Fruit fly (Drosophila melanogaster) whole organism, wandering third instar larva: ENCODE results near the gene Ran.

Experiments
- CG32264 ChIP-seq: fragments of 200-800 bp; sonication (Bioruptor generic); optimal IDR thresholded peaks from 2 replicates; lab custom pipeline; 2016; ENCODE audit warnings: missing biosample characterization, missing genetic modification characterization
- CrebA ChIP-seq: fragments of 200-800 bp; sonication (Bioruptor generic); optimal IDR thresholded peaks from 2 replicates; lab custom pipeline; 2016; ENCODE audit warnings: missing biosample characterization, mild to moderate bottlenecking, missing genetic modification characterization, borderline replicate concordance
- GATAd ChIP-seq: sonication (Bioruptor generic); optimal IDR thresholded peaks from 2 replicates; lab custom pipeline; 2016; ENCODE audit warnings: missing biosample characterization, missing genetic modification characterization
- HLH106 ChIP-seq: fragments of 200-800 bp; optimal IDR thresholded peaks from 3 replicates; lab custom pipeline; 2019; ENCODE audit warnings: missing biosample characterization, mild to moderate bottlenecking, missing genetic modification characterization, moderate library complexity
- Hnf4 ChIP-seq: fragments of 200-800 bp; sonication (Bioruptor generic); optimal IDR thresholded peaks from 2 replicates; lab custom pipeline; 2016; ENCODE audit warnings: missing biosample characterization, mild to moderate bottlenecking, missing genetic modification characterization
- Hr78 ChIP-seq: fragments of >200 bp; optimal IDR thresholded peaks from 2 replicates; lab custom pipeline; 2017; ENCODE audit warnings: missing biosample characterization, missing genetic modification characterization
- Hr83 ChIP-seq: fragments of 200-300 bp; sonication (Bioruptor generic); optimal IDR thresholded peaks from 2 replicates; lab custom pipeline; 2016; ENCODE audit warnings: missing biosample characterization, mild to moderate bottlenecking, missing genetic modification characterization, moderate library complexity; ENCODE audit not compliant: poor library complexity, severe bottlenecking
- Jra ChIP-seq: sonication (Bioruptor generic); optimal IDR thresholded peaks from 2 replicates; lab custom pipeline; 2016; ENCODE audit warnings: missing biosample characterization, missing genetic modification characterization
- Mio ChIP-seq: sonication (Bioruptor generic); optimal IDR thresholded peaks from 2 replicates; lab custom pipeline; 2016; ENCODE audit warnings: missing biosample characterization, missing genetic modification characterization
- Myc ChIP-seq: fragments of >200 bp; optimal IDR thresholded peaks from 2 replicates; lab custom pipeline; 2017
- N ChIP-seq: fragments of >200 bp; optimal IDR thresholded peaks from 2 replicates; lab custom pipeline; 2018; ENCODE audit warnings: missing biosample characterization, missing external identifiers, missing genetic modification characterization
- OdsH ChIP-seq: fragments of 200-800 bp; sonication (Bioruptor generic); optimal IDR thresholded peaks from 2 replicates; lab custom pipeline; 2016; ENCODE audit warnings: missing biosample characterization, mild to moderate bottlenecking, missing genetic modification characterization
- Rel ChIP-seq, 2 experiments: fragments of 200-800 bp; sonication (Bioruptor generic) in 1 of 2; optimal IDR thresholded peaks; 2 replicates in 1 of 2; 3 replicates in 1 of 2; lab custom pipeline; 2016 to 2019; ENCODE audit warnings: mild to moderate bottlenecking in 2 of 2, missing biosample characterization in 2 of 2, missing genetic modification characterization in 2 of 2, moderate library complexity in 1 of 2
- br ChIP-seq: fragments of 200-800 bp; sonication (Bioruptor generic); optimal IDR thresholded peaks from 2 replicates; lab custom pipeline; 2016; ENCODE audit warnings: missing biosample characterization, missing genetic modification characterization
- dl ChIP-seq, 2 experiments: fragments of 175-275, 200-275 bp in 1 of 2; fragments of 200-275 bp in 1 of 2; sonication (Bioruptor generic); optimal IDR thresholded peaks; lab custom pipeline; 2018; ENCODE audit warnings: mild to moderate bottlenecking in 2 of 2, missing biosample characterization in 2 of 2, missing genetic modification characterization in 2 of 2, moderate library complexity in 2 of 2; ENCODE audit not compliant: partially characterized antibody in 2 of 2, insufficient read depth in 1 of 2
- dmrt93B ChIP-seq: fragments of 200-800 bp; sonication (Bioruptor generic); optimal IDR thresholded peaks from 2 replicates; lab custom pipeline; 2018; ENCODE audit warnings: missing biosample characterization, mild to moderate bottlenecking, missing genetic modification characterization
- dsf ChIP-seq: sonication (Bioruptor generic); optimal IDR thresholded peaks from 2 replicates; lab custom pipeline; 2016; ENCODE audit warnings: missing biosample characterization, missing genetic modification characterization, borderline replicate concordance
- foxo ChIP-seq, 2 experiments: fragments of 200-800 bp; sonication (Bioruptor generic); optimal IDR thresholded peaks; 2 replicates in 1 of 2; 3 replicates in 1 of 2; lab custom pipeline; 2016 to 2017; ENCODE audit warnings: missing biosample characterization in 2 of 2, missing genetic modification characterization in 2 of 2
- h ChIP-seq: fragments of 200-800 bp; sonication (Bioruptor generic); optimal IDR thresholded peaks from 3 replicates; lab custom pipeline; 2016; ENCODE audit warnings: missing biosample characterization, mild to moderate bottlenecking, missing genetic modification characterization
- jim ChIP-seq: fragments of 175-275, 200-325 bp; sonication (Bioruptor generic); optimal IDR thresholded peaks from 2 replicates; lab custom pipeline; 2016; ENCODE audit warnings: missing biosample characterization, mild to moderate bottlenecking, missing genetic modification characterization
- lola ChIP-seq: fragments of >200 bp; optimal IDR thresholded peaks from 2 replicates; lab custom pipeline; 2017; ENCODE audit warnings: missing biosample characterization, missing genetic modification characterization
- pan ChIP-seq: fragments of >200 bp; optimal IDR thresholded peaks from 2 replicates; lab custom pipeline; 2017
- rgr ChIP-seq: fragments of 200-800 bp; sonication (Bioruptor generic); optimal IDR thresholded peaks from 3 replicates; lab custom pipeline; 2016; ENCODE audit warnings: missing biosample characterization, mild to moderate bottlenecking, missing genetic modification characterization
- sage ChIP-seq: fragments of 200-800 bp; sonication (Bioruptor generic); optimal IDR thresholded peaks from 2 replicates; lab custom pipeline; 2016; ENCODE audit warnings: missing biosample characterization, mild to moderate bottlenecking, missing genetic modification characterization
- sv ChIP-seq: fragments of 200-800 bp; sonication (Bioruptor generic); optimal IDR thresholded peaks from 3 replicates; lab custom pipeline; 2016; ENCODE audit warnings: missing biosample characterization, missing genetic modification characterization
- tai ChIP-seq: sonication (Bioruptor generic); optimal IDR thresholded peaks from 2 replicates; lab custom pipeline; 2016; ENCODE audit warnings: missing biosample characterization, missing genetic modification characterization
- usp ChIP-seq: fragments of >200 bp; optimal IDR thresholded peaks from 2 replicates; lab custom pipeline; 2017; ENCODE audit warnings: missing biosample characterization, missing genetic modification characterization
- woc ChIP-seq: sonication (Bioruptor generic); optimal IDR thresholded peaks from 2 replicates; lab custom pipeline; 2016; ENCODE audit warnings: missing biosample characterization, mild to moderate bottlenecking, missing genetic modification characterization

Ran gene

DNA sequence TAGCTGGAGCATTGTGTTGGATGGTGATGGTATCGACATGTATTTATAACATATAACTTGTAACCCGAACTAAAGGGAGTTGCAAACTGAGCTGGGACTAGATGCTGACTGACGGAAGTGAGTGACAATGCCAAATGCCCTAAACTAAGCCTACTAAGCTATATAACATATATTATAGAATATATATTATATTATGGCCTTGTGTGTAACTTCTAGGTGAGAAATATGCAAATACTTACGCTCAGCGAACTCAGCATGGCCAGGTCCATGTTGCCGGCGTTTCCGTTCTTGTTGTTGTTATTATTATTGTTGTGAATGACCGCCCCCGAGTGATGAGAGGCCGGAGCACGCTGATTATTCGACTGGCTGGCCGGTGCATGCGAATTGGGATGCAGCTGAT is 16.2 kb downstream of the Ran start, which contains the start of gene CG44385:
CG44385 (minus strand) TSS at position 101 of the 400 bp plus-strand sequence.
- TF ChIP-seq woc (GFP tag; lab: Kevin White, UChicago), result no peak
- no peak for TF ChIP-seq h (GFP tag; lab: Kevin White, UChicago)
- no peak for TF ChIP-seq Hnf4 (GFP tag; lab: Kevin White, UChicago)
- TF ChIP-seq OdsH (GFP tag; lab: Kevin White, UChicago), result no peak
- TF ChIP-seq usp (GFP tag; lab: Kevin White, UChicago), result no peak
- no peak for TF ChIP-seq tai
- no peak for TF ChIP-seq jim (GFP tag; lab: Kevin White, UChicago)
- TF ChIP-seq Hr83 (GFP tag; lab: Kevin White, UChicago), result no peak
- TF ChIP-seq, all 38 proteins: peak for 0

DNA sequence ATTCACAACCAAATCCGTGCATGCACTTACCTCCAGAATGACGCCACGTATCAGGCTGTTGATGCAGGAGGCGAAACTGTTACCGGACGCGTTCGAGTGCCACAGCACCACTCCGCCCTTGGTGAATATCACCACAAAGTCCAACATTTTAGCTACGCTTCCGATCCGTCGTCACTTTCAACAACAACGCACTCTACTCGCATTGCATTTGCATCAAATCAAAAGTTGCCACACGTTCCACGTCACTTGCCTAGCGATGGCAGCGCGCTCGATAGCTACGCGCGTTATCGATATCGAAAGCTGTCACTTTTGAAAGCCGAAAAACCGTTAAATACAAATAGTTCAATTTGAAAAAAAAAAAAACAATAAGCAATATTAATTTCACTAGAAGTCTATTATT is 19.7 kb downstream of the Ran start, which contains the start of gene SrpRalpha:
SrpRalpha (minus strand) TSS at position 260 of the 400 bp plus-strand sequence.
- no peak for TF ChIP-seq HLH106 (tag; lab: Kevin White, UChicago)
- peak; percentile 0 for TF ChIP-seq h (GFP tag; lab: Kevin White, UChicago)
- no peak for TF ChIP-seq sv (GFP tag; lab: Kevin White, UChicago)
- TF ChIP-seq Jra (GFP tag; lab: Kevin White, UChicago), result no peak
- TF ChIP-seq rgr, result peak; percentile 37
- TF ChIP-seq, all 38 proteins: peak for 2

DNA sequence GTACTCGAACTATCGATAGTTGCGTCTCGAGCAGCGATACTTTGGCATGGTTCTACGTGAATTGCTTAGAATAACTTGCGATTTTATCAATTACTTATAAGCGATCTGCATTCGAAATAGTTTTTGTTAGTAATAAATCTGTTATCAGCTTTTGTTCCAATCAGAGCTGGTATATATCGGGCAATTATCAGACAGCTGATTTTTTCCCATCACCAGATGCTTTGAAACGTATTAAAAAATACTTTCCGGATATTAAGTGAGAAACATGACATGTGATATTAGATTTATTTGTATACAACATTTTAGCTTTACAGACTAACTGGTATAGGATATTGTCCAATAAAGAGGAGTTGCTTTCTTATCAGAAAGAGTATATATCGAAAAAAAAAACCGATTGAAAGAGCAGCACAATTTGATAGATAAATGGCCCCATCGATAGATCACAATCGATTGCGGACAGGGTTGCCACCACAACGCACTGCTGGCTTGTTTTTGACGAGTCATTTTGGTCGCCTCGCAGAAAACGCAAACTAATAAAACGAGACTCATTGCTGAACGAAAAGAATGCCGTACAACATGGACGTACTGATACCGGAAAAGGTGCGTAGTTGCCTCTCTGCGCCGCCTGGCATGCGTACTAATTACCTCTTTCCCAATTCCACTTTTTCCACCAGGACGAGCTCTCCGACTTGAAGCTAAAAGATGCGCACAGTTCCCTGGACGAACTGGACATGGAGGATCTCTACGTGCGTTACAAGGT is 23.6 kb downstream of the Ran start, which contains the start of gene Rpt3:
Rpt3 (plus strand) TSS at position 353 of the 760 bp plus-strand sequence.
- TF ChIP-seq CrebA, result no peak
- no peak for TF ChIP-seq h (GFP tag; lab: Kevin White, UChicago)
- TF ChIP-seq foxo (GFP tag; optimal IDR thresholded peaks at IDR 0.05; lab: Kevin White, UChicago), result peak in 1 of 2 experiments; percentile 24
- TF ChIP-seq CG32264 (GFP tag; lab: Kevin White, UChicago), result no peak
- TF ChIP-seq sv (GFP tag; lab: Kevin White, UChicago), result no peak

DNA sequence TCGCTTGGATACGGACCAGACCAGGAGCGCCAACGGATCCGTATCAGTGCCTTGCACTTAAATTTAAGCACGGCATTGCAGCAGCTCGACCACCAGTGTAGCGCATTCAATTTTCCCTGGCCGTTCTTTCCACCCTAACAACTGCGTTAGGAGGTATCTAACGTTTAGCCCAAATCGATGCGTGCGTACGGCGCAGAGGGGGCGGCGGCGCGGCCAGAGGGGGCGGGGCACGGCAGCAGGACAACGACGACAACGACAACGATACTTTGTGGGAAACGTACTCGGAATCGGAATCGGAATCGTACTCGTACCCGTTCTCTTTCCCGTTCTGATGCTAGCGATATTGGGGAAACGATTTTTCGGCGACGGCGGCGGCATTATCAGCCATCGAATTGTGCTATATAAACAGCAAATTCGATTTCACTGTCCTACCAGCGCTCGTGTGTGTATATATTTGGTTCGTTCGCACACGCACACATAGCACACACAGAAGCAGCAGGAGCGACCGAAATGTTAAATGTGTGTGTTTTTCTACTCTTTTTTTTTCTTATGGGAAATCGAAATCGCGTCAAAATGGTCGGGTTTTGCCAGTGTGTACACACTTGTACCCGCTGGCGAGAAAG is 24.3 kb downstream of the Ran start, which contains the start of gene CG11122:
CG11122 (minus strand) TSS at position 601 of the 623 bp plus-strand sequence.
- TF ChIP-seq jim (GFP tag; lab: Kevin White, UChicago) (peak; percentile 24), Rel (GFP tag; optimal IDR thresholded peaks at IDR 0.05; lab: Kevin White, UChicago) (no peak), Rel (tag; optimal IDR thresholded peaks at IDR 0.05; lab: Kevin White, UChicago) (peak; percentile 6), usp (GFP tag; lab: Kevin White, UChicago) (no peak)

DNA sequence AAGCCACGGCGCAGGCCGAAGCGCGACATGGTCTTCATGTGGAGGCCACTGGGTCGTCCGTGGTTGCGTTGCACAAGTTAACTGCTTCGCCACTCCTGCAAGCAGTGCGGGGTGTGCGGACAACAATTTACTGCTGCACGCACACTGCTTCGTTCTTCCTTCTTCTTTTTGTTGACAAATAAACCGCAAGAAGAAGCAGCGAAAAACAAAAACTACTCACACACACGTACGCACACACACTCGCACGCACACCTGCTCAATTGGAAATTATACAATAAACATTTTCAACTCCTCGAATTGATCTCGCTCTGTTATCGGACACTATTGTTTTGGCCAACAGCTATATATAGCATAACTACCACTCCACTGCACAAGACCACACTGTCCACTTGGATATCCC is 25.0 kb downstream of the Ran start:
- TF ChIP-seq lola (GFP tag; lab: Kevin White, UChicago) (no peak), HLH106 (tag; lab: Kevin White, UChicago) (no peak), OdsH (GFP tag; lab: Kevin White, UChicago) (no peak), usp (GFP tag; lab: Kevin White, UChicago) (no peak)

DNA sequence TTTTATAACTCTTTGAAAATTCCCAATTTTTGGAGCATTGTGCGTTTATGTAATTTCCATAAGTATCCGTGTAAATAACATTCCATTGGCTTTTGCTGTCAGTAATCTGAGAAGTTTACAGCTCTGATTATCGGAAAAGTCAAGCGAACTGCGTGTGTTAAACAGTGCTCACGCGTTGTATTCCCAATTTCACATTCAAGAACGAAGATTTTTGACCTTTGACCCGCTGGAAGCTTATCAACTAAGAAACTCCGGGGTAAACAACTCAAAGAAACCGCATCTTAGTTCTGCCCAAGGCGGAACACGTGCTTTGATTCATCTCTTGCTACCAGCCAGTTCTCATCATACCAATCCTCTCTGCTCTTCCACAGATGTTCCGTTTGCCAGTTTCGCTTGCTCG is 38.8 kb downstream of the Ran start:
- TF ChIP-seq rgr (no peak), dsf (no peak), dmrt93B (no peak), br (no peak), Mio (no peak), Hr83 (GFP tag; lab: Kevin White, UChicago) (no peak), Myc (no peak), N (GFP tag; lab: Kevin White, UChicago) (no peak), jim (GFP tag; lab: Kevin White, UChicago) (no peak), Hr78 (GFP tag; lab: Kevin White, UChicago) (no peak), GATAd (GFP tag; lab: Kevin White, UChicago) (no peak), pan (no peak), sage (GFP tag; lab: Kevin White, UChicago) (no peak), dl (GFP tag; optimal IDR thresholded peaks at IDR 0.05; lab: Kevin White, UChicago; ENCODE audit: insufficient read depth in 1 of 2, partially characterized antibody in 2 of 2) (no peak), OdsH (GFP tag; lab: Kevin White, UChicago) (no peak), foxo (GFP tag; optimal IDR thresholded peaks at IDR 0.05; lab: Kevin White, UChicago) (no peak), tai (no peak)
